Worm (Caenorhabditis elegans) whole organism, young adult: ENCODE measurements around the gene F46C5.10.

Experiments used
- K12H6.12 ChIP-seq: fragments of 200-800 bp; sonication (Bioruptor generic); optimal IDR thresholded peaks from 2 replicates; lab custom pipeline; 2018; ENCODE audit warnings: mild to moderate bottlenecking, missing genetic modification characterization, missing compliant biosample characterization
- ZK185.1 ChIP-seq: sonication (generic microtip); optimal IDR thresholded peaks from 2 replicates; lab custom pipeline; 2016; ENCODE audit warnings: mild to moderate bottlenecking, missing genetic modification characterization, missing compliant biosample characterization; ENCODE audit not compliant: poor library complexity, severe bottlenecking
- ama-1 ChIP-seq, 3 experiments: fragments of 150-350 bp in 1 of 3; sonication (generic microtip) in 2 of 3; optimal IDR thresholded peaks; 2 replicates each; lab custom pipeline; 2014 to 2018; ENCODE audit warnings: missing biosample characterization in 2 of 3, missing genetic modification characterization in 2 of 3, missing genetic modification reagents in 2 of 3
- aptf-3 ChIP-seq: fragments of 200-800 bp; sonication (Bioruptor generic); IDR thresholded peaks from 2 replicates; pipeline ENCODE4 v1.3.6; 2022; ENCODE audit warnings: missing genetic modification characterization, missing compliant biosample characterization
- atf-7 ChIP-seq: sonication (generic microtip); optimal IDR thresholded peaks from 2 replicates; lab custom pipeline; 2017; ENCODE audit warnings: mild to moderate bottlenecking, missing genetic modification characterization, missing compliant biosample characterization
- attf-5 ChIP-seq: fragments of 200-800 bp; sonication (Bioruptor generic); optimal IDR thresholded peaks from 2 replicates; lab custom pipeline; 2018; ENCODE audit warnings: mild to moderate bottlenecking, missing genetic modification characterization, missing compliant biosample characterization
- cebp-1 ChIP-seq, 2 experiments: fragments of 200-800 bp in 1 of 2; sonication (Bioruptor generic) in 1 of 2; sonication (generic microtip) in 1 of 2; IDR thresholded peaks in 1 of 2; optimal IDR thresholded peaks in 1 of 2; 2 replicates each; pipeline versions ENCODE4 v1.3.6 to Lab custom; 2017 to 2022; ENCODE audit warnings: missing compliant biosample characterization in 2 of 2, missing genetic modification characterization in 2 of 2, mild to moderate bottlenecking in 1 of 2, missing genetic modification reagents in 1 of 2, moderate library complexity in 1 of 2
- ceh-27 ChIP-seq: fragments of 200-800 bp; sonication (Bioruptor generic); optimal IDR thresholded peaks from 2 replicates; lab custom pipeline; 2018; ENCODE audit warnings: mild to moderate bottlenecking, missing genetic modification characterization, moderate library complexity, missing compliant biosample characterization
- ceh-79 ChIP-seq: sonication (generic microtip); optimal IDR thresholded peaks from 2 replicates; lab custom pipeline; 2017; ENCODE audit warnings: mild to moderate bottlenecking, missing genetic modification characterization, missing compliant biosample characterization
- chd-7 ChIP-seq: sonication (generic microtip); optimal IDR thresholded peaks from 2 replicates; lab custom pipeline; 2016; ENCODE audit warnings: mild to moderate bottlenecking, missing genetic modification characterization, moderate library complexity, missing compliant biosample characterization
- dox-1 ChIP-seq: fragments of 200-800 bp; sonication (Bioruptor generic); IDR thresholded peaks from 2 replicates; pipeline ENCODE4 v1.3.6; 2022; ENCODE audit warnings: missing genetic modification reagents, missing genetic modification characterization, missing compliant biosample characterization
- dpl-1 ChIP-seq: fragments of 150-350 bp; optimal IDR thresholded peaks from 2 replicates; lab custom pipeline; 2014; ENCODE audit warnings: missing biosample characterization, missing genetic modification reagents, missing genetic modification characterization
- fkh-3 ChIP-seq: sonication (generic microtip); optimal IDR thresholded peaks from 2 replicates; lab custom pipeline; 2016; ENCODE audit warnings: mild to moderate bottlenecking, missing genetic modification characterization, missing compliant biosample characterization
- gei-17 ChIP-seq: fragments of 200-800 bp; sonication (Bioruptor generic); optimal IDR thresholded peaks from 2 replicates; lab custom pipeline; 2018; ENCODE audit warnings: mild to moderate bottlenecking, missing genetic modification characterization, missing compliant biosample characterization
- hmg-1.2 ChIP-seq: fragments of 200-800 bp; sonication (Bioruptor generic); IDR thresholded peaks from 2 replicates; pipeline ENCODE4 v1.3.6; 2022; ENCODE audit warnings: missing genetic modification reagents, missing genetic modification characterization, missing compliant biosample characterization
- let-607 ChIP-seq, 2 experiments: fragments of 200-800 bp in 1 of 2; sonication (Bioruptor generic) in 1 of 2; sonication (generic microtip) in 1 of 2; optimal IDR thresholded peaks; 2 replicates each; lab custom pipeline; 2016 to 2018; ENCODE audit warnings: mild to moderate bottlenecking in 2 of 2, missing compliant biosample characterization in 2 of 2, missing genetic modification characterization in 2 of 2, moderate library complexity in 2 of 2, missing genotype in 1 of 2
- lin-35 ChIP-seq, 3 experiments: fragments of 150-350 bp in 2 of 3; sonication (generic microtip) in 1 of 3; optimal IDR thresholded peaks; 2 replicates each; lab custom pipeline; 2014 to 2018; ENCODE audit warnings: missing biosample characterization in 3 of 3, missing genetic modification characterization in 3 of 3, missing genetic modification reagents in 3 of 3
- lin-40 ChIP-seq: sonication (generic microtip); optimal IDR thresholded peaks from 2 replicates; lab custom pipeline; 2016; ENCODE audit warnings: missing genetic modification characterization, mild to moderate bottlenecking, missing compliant biosample characterization, missing genotype, missing genetic modification reagents
- lsl-1 ChIP-seq: fragments of 200-800 bp; sonication (Bioruptor generic); optimal IDR thresholded peaks from 2 replicates; lab custom pipeline; 2018; ENCODE audit warnings: mild to moderate bottlenecking, missing genetic modification characterization, moderate library complexity, missing compliant biosample characterization
- madf-10 ChIP-seq: sonication (generic microtip); optimal IDR thresholded peaks from 2 replicates; lab custom pipeline; 2016; ENCODE audit warnings: mild to moderate bottlenecking, missing genetic modification characterization, missing compliant biosample characterization
- madf-6 ChIP-seq: fragments of 200-800 bp; sonication (Bioruptor generic); IDR thresholded peaks from 2 replicates; pipeline ENCODE4 v1.3.6; 2022; ENCODE audit warnings: missing genetic modification reagents, missing genetic modification characterization, missing compliant biosample characterization
- mcd-1 ChIP-seq: fragments of 200-800 bp; sonication (Bioruptor generic); IDR thresholded peaks from 2 replicates; pipeline ENCODE4 v1.3.6; 2022; ENCODE audit warnings: missing genetic modification reagents, missing genetic modification characterization, missing compliant biosample characterization
- mel-28 ChIP-seq: sonication (generic microtip); optimal IDR thresholded peaks from 2 replicates; lab custom pipeline; 2016; ENCODE audit warnings: borderline replicate concordance, mild to moderate bottlenecking, missing genetic modification characterization, missing compliant biosample characterization
- mxl-1 ChIP-seq: sonication (generic microtip); optimal IDR thresholded peaks from 2 replicates; lab custom pipeline; 2016; ENCODE audit warnings: missing genetic modification characterization, missing compliant biosample characterization
- nfya-2 ChIP-seq: fragments of 200-800 bp; sonication (Bioruptor generic); IDR thresholded peaks from 2 replicates; pipeline ENCODE4 v1.3.6; 2022; ENCODE audit warnings: missing genetic modification reagents, missing genetic modification characterization, missing compliant biosample characterization
- nfyb-1 ChIP-seq: fragments of 200-800 bp; sonication (Bioruptor generic); IDR thresholded peaks from 2 replicates; pipeline ENCODE4 v1.3.6; 2022; ENCODE audit warnings: missing genetic modification reagents, missing genetic modification characterization, missing compliant biosample characterization
- nhr-80 ChIP-seq: sonication (generic microtip); optimal IDR thresholded peaks from 2 replicates; lab custom pipeline; 2016; ENCODE audit warnings: missing genetic modification characterization, missing compliant biosample characterization
- repo-1 ChIP-seq: sonication (generic microtip); optimal IDR thresholded peaks from 2 replicates; lab custom pipeline; 2017; ENCODE audit warnings: mild to moderate bottlenecking, missing genetic modification characterization, missing compliant biosample characterization
- snpc-1.1 ChIP-seq: sonication (generic microtip); optimal IDR thresholded peaks from 2 replicates; lab custom pipeline; 2017; ENCODE audit warnings: missing genetic modification characterization, mild to moderate bottlenecking, missing compliant biosample characterization, antibody characterized with exemption, moderate library complexity, missing genotype, missing genetic modification reagents; ENCODE audit not compliant: insufficient read depth
- snpc-1.3 ChIP-seq: sonication (generic microtip); optimal IDR thresholded peaks from 2 replicates; lab custom pipeline; 2017; ENCODE audit warnings: missing genetic modification characterization, mild to moderate bottlenecking, missing compliant biosample characterization, antibody characterized with exemption, moderate library complexity, missing genotype, missing genetic modification reagents; ENCODE audit not compliant: insufficient read depth
- snpc-4 ChIP-seq, 5 experiments: fragments of 150-350 bp in 1 of 5; sonication (generic microtip) in 4 of 5; optimal IDR thresholded peaks; 2 replicates each; lab custom pipeline; 2014 to 2018; ENCODE audit warnings: missing genetic modification characterization in 5 of 5, missing biosample characterization in 3 of 5, antibody characterized with exemption in 2 of 5, mild to moderate bottlenecking in 2 of 5, missing compliant biosample characterization in 2 of 5, missing genotype in 2 of 5, moderate library complexity in 2 of 5, missing genetic modification reagents in 1 of 5
- tbx-9 ChIP-seq: sonication (generic microtip); optimal IDR thresholded peaks from 2 replicates; lab custom pipeline; 2016; ENCODE audit warnings: borderline replicate concordance, missing genetic modification characterization, inconsistent platforms, missing compliant biosample characterization
- unc-130 ChIP-seq: sonication (generic microtip); optimal IDR thresholded peaks from 2 replicates; lab custom pipeline; 2016; ENCODE audit warnings: missing genetic modification reagents, missing genetic modification characterization, missing compliant biosample characterization
- zfh-2 ChIP-seq: fragments of 200-800 bp; sonication (Bioruptor generic); conservative IDR thresholded peaks from 2 replicates; pipeline ENCODE4 v1.3.6; 2022; ENCODE audit warnings: missing genetic modification reagents, missing genetic modification characterization, missing compliant biosample characterization
- ztf-22 ChIP-seq: fragments of 200-800 bp; sonication (Bioruptor generic); optimal IDR thresholded peaks from 2 replicates; lab custom pipeline; 2018; ENCODE audit warnings: mild to moderate bottlenecking, missing genetic modification characterization, moderate library complexity, missing compliant biosample characterization

F46C5.10 gene

ce11 chrII:8785875-8786274 lies 33.0 kb downstream of the F46C5.10 start:
- TF ChIP-seq dpl-1 (GFP tag; lab: Kevin White, UChicago) (no peak), ZK185.1 (tag; lab: Kevin White, UChicago) (peak; percentile 22), aptf-3 (GFP tag; lab: Robert Waterston, UW) (no peak), chd-7 (no peak), lsl-1 (no peak), madf-6 (no peak), lin-35 (GFP tag; optimal IDR thresholded peaks at IDR 0.05; lab: Kevin White, UChicago) (peak in 1 of 3 experiments; percentile 58), nfya-2 (GFP tag; lab: Robert Waterston, UW) (no peak), hmg-1.2 (GFP tag; lab: Robert Waterston, UW) (0 out of 2 replicates have a peak, but pooled peaks have one; percentile 6), fkh-3 (tag; lab: Kevin White, UChicago) (no peak), snpc-1.1 (tag; lab: Kevin White, UChicago) (no peak), snpc-1.3 (no peak), snpc-4 (GFP tag; optimal IDR thresholded peaks at IDR 0.05; lab: Kevin White, UChicago) (no peak), snpc-4 (tag; optimal IDR thresholded peaks at IDR 0.05; lab: Kevin White, UChicago) (peak in 1 of 4 experiments; percentile 27), cebp-1 (GFP tag; IDR thresholded peaks at IDR 0.05; lab: Robert Waterston, UW) (no peak), cebp-1 (tag; optimal IDR thresholded peaks at IDR 0.05; lab: Kevin White, UChicago) (peak; percentile 21), K12H6.12 (tag; lab: Kevin White, UChicago) (peak; percentile 26), repo-1 (peak; percentile 24), nfyb-1 (peak; percentile 45; the same call in 1 of the 2 replicates), ceh-79 (tag; lab: Kevin White, UChicago) (no peak), mxl-1 (no peak), ama-1 (optimal IDR thresholded peaks at IDR 0.05; lab: Kevin White, UChicago) (no peak), ama-1 (GFP tag; optimal IDR thresholded peaks at IDR 0.05; lab: Kevin White, UChicago) (peak in 1 of 2 experiments; percentile 33)
- TF ChIP-seq, all 124 proteins: peak for 9

DNA sequence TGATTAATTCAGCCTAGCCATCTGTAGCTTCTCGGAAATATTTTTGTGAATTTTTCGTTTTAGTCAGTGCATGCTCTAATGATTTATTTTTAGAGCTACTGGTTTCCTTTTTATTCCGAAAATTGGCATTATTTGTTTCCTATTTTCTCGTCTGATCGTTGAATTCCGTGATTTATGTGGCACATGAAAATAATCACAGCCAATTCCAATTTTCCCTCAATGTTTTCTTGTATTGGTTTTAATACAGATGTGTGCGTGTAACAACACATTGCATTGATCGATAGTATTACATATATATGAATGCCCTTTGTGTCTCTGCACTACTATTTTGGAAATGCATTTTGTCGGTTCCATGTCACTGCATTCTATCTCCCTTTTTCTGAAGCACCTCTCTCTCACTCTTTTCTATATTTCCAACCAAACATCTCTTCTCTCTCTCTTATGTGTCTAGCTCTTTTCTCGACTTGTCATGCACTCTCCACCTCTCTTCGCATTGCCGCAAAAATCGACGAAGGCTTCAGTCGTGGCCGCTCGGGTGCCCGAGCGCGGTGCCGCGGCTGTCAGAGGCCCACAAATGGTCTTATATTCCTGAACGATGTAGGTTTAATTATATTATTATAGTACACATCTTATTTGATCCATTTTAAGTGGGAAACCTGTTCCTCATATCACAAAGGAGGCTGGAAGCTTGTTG lies 34.4 kb downstream of the F46C5.10 start:
- TF ChIP-seq nhr-80 (tag; lab: Kevin White, UChicago) = peak; percentile 21
- no peak for TF ChIP-seq gei-17 (GFP tag; lab: Kevin White, UChicago)
- TF ChIP-seq mel-28 (tag; lab: Kevin White, UChicago) = no peak
- TF ChIP-seq ztf-22 (GFP tag; lab: Kevin White, UChicago) = no peak
- TF ChIP-seq atf-7 (tag; lab: Kevin White, UChicago) = peak; percentile 12
- no peak for TF ChIP-seq unc-130 (GFP tag; lab: Kevin White, UChicago)
- TF ChIP-seq cebp-1 (GFP tag; IDR thresholded peaks at IDR 0.05; lab: Robert Waterston, UW) = no peak
- peak; percentile 50 for TF ChIP-seq cebp-1 (tag; optimal IDR thresholded peaks at IDR 0.05; lab: Kevin White, UChicago)
- peak in 1 of 2 experiments; percentile 29 for TF ChIP-seq let-607 (tag; optimal IDR thresholded peaks at IDR 0.05; lab: Kevin White, UChicago)
- TF ChIP-seq K12H6.12 (tag; lab: Kevin White, UChicago) = peak; percentile 11
- TF ChIP-seq snpc-4 (GFP tag; optimal IDR thresholded peaks at IDR 0.05; lab: Kevin White, UChicago) = no peak
- TF ChIP-seq snpc-4 (tag; optimal IDR thresholded peaks at IDR 0.05; lab: Kevin White, UChicago) = peak in 2 of 4 experiments; percentile 3 to 18
- peak; percentile 92 for TF ChIP-seq zfh-2 (GFP tag; lab: Robert Waterston, UW)
- peak; percentile 61; the same call in 1 of the 2 replicates for TF ChIP-seq nfyb-1
- peak; percentile 24 for TF ChIP-seq ceh-27 (GFP tag; lab: Kevin White, UChicago)
- peak; percentile 40; the same call in 1 of the 2 replicates for TF ChIP-seq dox-1 (GFP tag; lab: Robert Waterston, UW)
- peak; percentile 81 for TF ChIP-seq ama-1 (optimal IDR thresholded peaks at IDR 0.05; lab: Kevin White, UChicago)
- no peak for TF ChIP-seq ama-1 (GFP tag; optimal IDR thresholded peaks at IDR 0.05; lab: Kevin White, UChicago)
- TF ChIP-seq hmg-1.2 (GFP tag; lab: Robert Waterston, UW) = peak; percentile 4; the same call in 1 of the 2 replicates
- peak; percentile 88 for TF ChIP-seq madf-10 (tag; lab: Kevin White, UChicago)
- TF ChIP-seq mcd-1 (GFP tag; lab: Robert Waterston, UW) = peak; percentile 34; the same call in 1 of the 2 replicates
- TF ChIP-seq tbx-9 (tag; lab: Kevin White, UChicago) = no peak
- peak; percentile 7 for TF ChIP-seq lin-40 (tag; lab: Kevin White, UChicago)
- TF ChIP-seq attf-5 (GFP tag; lab: Kevin White, UChicago) = peak; percentile 27
